Fruit fly (Drosophila melanogaster) whole organism, embryonic: Measurements from ENCODE around the gene Pink1.
A peak's percentile ranks its signal among the peaks of the same experiment; 100 is the strongest.

Source experiments
- Ada2b ChIP-seq: fragments of 200-800 bp; sonication (Bioruptor generic); IDR thresholded peaks from 2 replicates; pipeline ENCODE4 v1.3.6; 2022; ENCODE audit warnings: missing biosample characterization, missing genetic modification characterization
- CG11398 ChIP-seq: fragments of 200-800 bp; sonication (Bioruptor generic); optimal IDR thresholded peaks from 2 replicates; lab custom pipeline; 2016; ENCODE audit warnings: missing biosample characterization, missing genetic modification characterization
- CG16815 ChIP-seq: fragments of 200-800 bp; sonication (Bioruptor generic); optimal IDR thresholded peaks from 3 replicates; lab custom pipeline; 2017; ENCODE audit warnings: missing biosample characterization, mild to moderate bottlenecking, missing genetic modification characterization
- CG18599 ChIP-seq: fragments of 200-800 bp; sonication (Bioruptor generic); optimal IDR thresholded peaks from 3 replicates; lab custom pipeline; 2017; ENCODE audit warnings: missing biosample characterization, missing genetic modification characterization, mild to moderate bottlenecking, moderate library complexity, missing genetic modification reagents
- CG2120 ChIP-seq: fragments of 200-800 bp; sonication (Bioruptor generic); optimal IDR thresholded peaks from 3 replicates; lab custom pipeline; 2016; ENCODE audit warnings: missing biosample characterization, missing genetic modification characterization
- CG31224 ChIP-seq: fragments of 200-800 bp; sonication (Bioruptor generic); IDR thresholded peaks from 2 replicates; pipeline ENCODE4 v1.3.6; 2022; ENCODE audit warnings: missing biosample characterization, missing genetic modification characterization
- CG33557 ChIP-seq: fragments of 200-800 bp; sonication (Bioruptor generic); optimal IDR thresholded peaks from 2 replicates; lab custom pipeline; 2019; ENCODE audit warnings: missing biosample characterization, mild to moderate bottlenecking, missing genetic modification characterization, moderate library complexity
- CG4730 ChIP-seq: fragments of 200-800 bp; sonication (Bioruptor generic); IDR thresholded peaks from 2 replicates; pipeline ENCODE4 v1.3.6; 2022; ENCODE audit warnings: missing biosample characterization, missing genetic modification characterization
- CG4820 ChIP-seq: fragments of 200-800 bp; sonication (Bioruptor generic); optimal IDR thresholded peaks from 3 replicates; lab custom pipeline; 2016; ENCODE audit warnings: missing biosample characterization, missing genetic modification characterization
- CG6254 ChIP-seq: fragments of 200-800 bp; sonication (Bioruptor generic); optimal IDR thresholded peaks from 3 replicates; lab custom pipeline; 2017; ENCODE audit warnings: mild to moderate bottlenecking, missing biosample characterization, missing genetic modification reagents, missing genetic modification characterization
- CG6654 ChIP-seq: fragments of 200-800 bp; sonication (Bioruptor generic); optimal IDR thresholded peaks from 2 replicates; lab custom pipeline; 2017; ENCODE audit warnings: missing biosample characterization, mild to moderate bottlenecking, missing genetic modification characterization
- CG7745 ChIP-seq: fragments of 200-800 bp; sonication (Bioruptor generic); optimal IDR thresholded peaks from 2 replicates; lab custom pipeline; 2018; ENCODE audit warnings: missing biosample characterization, mild to moderate bottlenecking, missing genetic modification characterization, moderate library complexity
- CG7839 ChIP-seq: fragments of 200-800 bp; sonication (Bioruptor generic); optimal IDR thresholded peaks from 3 replicates; lab custom pipeline; 2018; ENCODE audit warnings: missing biosample characterization, mild to moderate bottlenecking, missing genetic modification characterization, moderate library complexity
- CG8924 ChIP-seq: fragments of 200-800 bp; optimal IDR thresholded peaks from 3 replicates; lab custom pipeline; 2019; ENCODE audit warnings: missing biosample characterization, mild to moderate bottlenecking, missing genetic modification characterization, moderate library complexity
- CTCF ChIP-seq: fragments of 200-800 bp; sonication (Bioruptor generic); optimal IDR thresholded peaks from 2 replicates; lab custom pipeline; 2017; ENCODE audit warnings: missing biosample characterization, mild to moderate bottlenecking, missing genetic modification characterization, moderate library complexity
- Dip3 ChIP-seq: fragments of 200-800 bp; sonication (Bioruptor generic); optimal IDR thresholded peaks from 3 replicates; lab custom pipeline; 2016; ENCODE audit warnings: missing biosample characterization, missing genetic modification characterization
- Doc3 ChIP-seq: fragments of 200-800 bp; sonication (Bioruptor generic); IDR thresholded peaks from 3 replicates; pipeline ENCODE4 v1.3.6; 2022; ENCODE audit warnings: missing biosample characterization, missing genetic modification characterization; ENCODE audit not compliant: partially characterized antibody
- Gug ChIP-seq: fragments of 200-800 bp; sonication (Bioruptor generic); IDR thresholded peaks from 4 replicates; pipeline ENCODE4 v1.3.6; 2022; ENCODE audit warnings: missing biosample characterization, missing genetic modification characterization
- NC2α ChIP-seq: fragments of 200-800 bp; sonication (Bioruptor generic); optimal IDR thresholded peaks from 2 replicates; lab custom pipeline; 2016; ENCODE audit warnings: missing biosample characterization, missing genetic modification characterization
- Optix ChIP-seq: fragments of 200-800 bp; sonication (Bioruptor generic); IDR thresholded peaks from 3 replicates; pipeline ENCODE4 v1.3.6; 2022; ENCODE audit warnings: missing biosample characterization, missing genetic modification characterization
- Six4 ChIP-seq: fragments of 200-800 bp; sonication (Bioruptor generic); optimal IDR thresholded peaks from 2 replicates; lab custom pipeline; 2016; ENCODE audit warnings: missing biosample characterization, missing genetic modification characterization
- Sox100B ChIP-seq: fragments of 200-800 bp; sonication (Bioruptor generic); optimal IDR thresholded peaks from 3 replicates; lab custom pipeline; 2018; ENCODE audit warnings: missing biosample characterization, mild to moderate bottlenecking, missing genetic modification characterization
- Stat92E ChIP-seq, 3 experiments: fragments of >200 bp in 2 of 3; fragments of 200-800 bp in 1 of 3; sonication (Bioruptor generic) in 1 of 3; optimal IDR thresholded peaks; 2 replicates each; lab custom pipeline; 2017 to 2019; ENCODE audit warnings: missing biosample characterization in 3 of 3, missing genetic modification characterization in 3 of 3, mild to moderate bottlenecking in 1 of 3, moderate library complexity in 1 of 3
- Xbp1 ChIP-seq: fragments of 200-800 bp; sonication (Bioruptor generic); optimal IDR thresholded peaks from 3 replicates; lab custom pipeline; 2016; ENCODE audit warnings: missing biosample characterization, mild to moderate bottlenecking, missing genetic modification characterization
- ab ChIP-seq: fragments of 200-800 bp; sonication (Bioruptor generic); optimal IDR thresholded peaks from 2 replicates; lab custom pipeline; 2016; ENCODE audit warnings: missing biosample characterization, missing genetic modification characterization
- az2 ChIP-seq: fragments of 200-800 bp; sonication (Bioruptor generic); optimal IDR thresholded peaks from 3 replicates; lab custom pipeline; 2016; ENCODE audit warnings: missing biosample characterization, missing genetic modification characterization
- chif ChIP-seq, 2 experiments: fragments of 200-800 bp; sonication (Bioruptor generic); optimal IDR thresholded peaks; 3 replicates each; lab custom pipeline; 2016; ENCODE audit warnings: missing biosample characterization in 2 of 2, missing genetic modification characterization in 2 of 2
- crp ChIP-seq, 2 experiments: fragments of 200-800 bp; sonication (Bioruptor generic); optimal IDR thresholded peaks; 2 replicates in 1 of 2; 3 replicates in 1 of 2; lab custom pipeline; 2017; ENCODE audit warnings: missing biosample characterization in 2 of 2, missing genetic modification characterization in 2 of 2, mild to moderate bottlenecking in 1 of 2, moderate library complexity in 1 of 2
- fd3F ChIP-seq: fragments of 200-800 bp; sonication (Bioruptor generic); optimal IDR thresholded peaks from 2 replicates; lab custom pipeline; 2018; ENCODE audit warnings: missing biosample characterization, mild to moderate bottlenecking, missing genetic modification characterization, moderate library complexity
- gsb-n ChIP-seq: fragments of 200-800 bp; sonication (Bioruptor generic); optimal IDR thresholded peaks from 3 replicates; lab custom pipeline; 2018; ENCODE audit warnings: missing biosample characterization, mild to moderate bottlenecking, missing genetic modification characterization
- her ChIP-seq: fragments of 200-800 bp; sonication (Bioruptor generic); optimal IDR thresholded peaks from 2 replicates; lab custom pipeline; 2016; ENCODE audit warnings: missing biosample characterization, missing genetic modification characterization
- kah ChIP-seq: fragments of 200-800 bp; sonication (Bioruptor generic); optimal IDR thresholded peaks from 2 replicates; lab custom pipeline; 2018; ENCODE audit warnings: missing biosample characterization, mild to moderate bottlenecking, missing genetic modification characterization
- kni ChIP-seq: fragments of 200-800 bp; sonication (Bioruptor generic); optimal IDR thresholded peaks from 3 replicates; lab custom pipeline; 2017; ENCODE audit warnings: mild to moderate bottlenecking, missing biosample characterization, missing genetic modification reagents, missing genetic modification characterization
- lola ChIP-seq, 3 experiments: fragments of >200 bp in 2 of 3; fragments of 200-800 bp in 1 of 3; sonication (Bioruptor generic) in 1 of 3; optimal IDR thresholded peaks; 2 replicates each; lab custom pipeline; 2017 to 2019; ENCODE audit warnings: missing biosample characterization in 3 of 3, missing genetic modification characterization in 3 of 3, mild to moderate bottlenecking in 1 of 3, moderate library complexity in 1 of 3
- oc ChIP-seq: fragments of 200-800 bp; sonication (Bioruptor generic); optimal IDR thresholded peaks from 2 replicates; lab custom pipeline; 2018; ENCODE audit warnings: missing biosample characterization, mild to moderate bottlenecking, missing genetic modification characterization, moderate library complexity
- onecut ChIP-seq: fragments of 200-800 bp; sonication (Bioruptor generic); IDR thresholded peaks from 2 replicates; pipeline ENCODE4 v1.3.6; 2022; ENCODE audit warnings: missing biosample characterization, missing genetic modification characterization
- phol ChIP-seq: fragments of 200-800 bp; sonication (Bioruptor generic); optimal IDR thresholded peaks from 3 replicates; lab custom pipeline; 2018; ENCODE audit warnings: missing biosample characterization, mild to moderate bottlenecking, missing genetic modification characterization, moderate library complexity
- prd ChIP-seq, 3 experiments: fragments of >200 bp in 2 of 3; fragments of 200-800 bp in 1 of 3; sonication (Bioruptor generic) in 1 of 3; optimal IDR thresholded peaks in 2 of 3; IDR thresholded peaks in 1 of 3; 2 replicates in 2 of 3; 3 replicates in 1 of 3; pipeline versions ENCODE4 v1.3.6 to Lab custom; 2017 to 2022; ENCODE audit warnings: missing biosample characterization in 1 of 3, missing genetic modification characterization in 1 of 3
- salm ChIP-seq: fragments of 200-800 bp; sonication (Bioruptor generic); optimal IDR thresholded peaks from 2 replicates; lab custom pipeline; 2018; ENCODE audit warnings: missing biosample characterization, mild to moderate bottlenecking, missing genetic modification characterization
- sens-2 ChIP-seq: fragments of 200-800 bp; sonication (Bioruptor generic); IDR thresholded peaks from 2 replicates; pipeline ENCODE4 v1.3.6; 2022; ENCODE audit warnings: missing biosample characterization, missing genetic modification characterization
- slbo ChIP-seq: fragments of 200-800 bp; sonication (Bioruptor generic); IDR thresholded peaks from 2 replicates; pipeline ENCODE4 v1.3.6; 2022; ENCODE audit warnings: missing biosample characterization, missing genetic modification characterization
- slp2 ChIP-seq: fragments of 200-800 bp; sonication (Bioruptor generic); optimal IDR thresholded peaks from 2 replicates; lab custom pipeline; 2016; ENCODE audit warnings: missing biosample characterization, missing genetic modification characterization
- sqz ChIP-seq: fragments of 200-800 bp; sonication (Bioruptor generic); optimal IDR thresholded peaks from 3 replicates; lab custom pipeline; 2018; ENCODE audit warnings: missing biosample characterization, mild to moderate bottlenecking, missing genetic modification characterization
- tna ChIP-seq: fragments of 200-800 bp; sonication (Bioruptor generic); IDR thresholded peaks from 2 replicates; pipeline ENCODE4 v1.3.6; 2022; ENCODE audit warnings: missing biosample characterization, missing genetic modification characterization; ENCODE audit not compliant: partially characterized antibody
- trem ChIP-seq: fragments of 200-800 bp; optimal IDR thresholded peaks from 3 replicates; lab custom pipeline; 2019; ENCODE audit warnings: missing biosample characterization, mild to moderate bottlenecking, missing genetic modification characterization, moderate library complexity
- ttk ChIP-seq: fragments of 200-800 bp; sonication (Bioruptor generic); IDR thresholded peaks from 2 replicates; pipeline ENCODE4 v2.1.2; 2022; ENCODE audit warnings: missing biosample characterization, missing genetic modification characterization
- unpg ChIP-seq: fragments of 200-800 bp; sonication (Bioruptor generic); optimal IDR thresholded peaks from 3 replicates; lab custom pipeline; 2018; ENCODE audit warnings: missing biosample characterization, mild to moderate bottlenecking, missing genetic modification characterization, moderate library complexity
- vnd ChIP-seq: fragments of 200-800 bp; sonication (Bioruptor generic); IDR thresholded peaks from 3 replicates; pipeline ENCODE4 v1.3.6; 2022; ENCODE audit warnings: missing biosample characterization, missing genetic modification characterization; ENCODE audit not compliant: partially characterized antibody
- wor ChIP-seq: fragments of 200-800 bp; sonication (Bioruptor generic); IDR thresholded peaks from 2 replicates; pipeline ENCODE4 v1.3.6; 2022; ENCODE audit warnings: missing biosample characterization, missing genetic modification characterization
- zen2 ChIP-seq: fragments of 200-800 bp; sonication (Bioruptor generic); IDR thresholded peaks from 3 replicates; pipeline ENCODE4 v1.3.6; 2022; ENCODE audit warnings: missing biosample characterization, missing genetic modification characterization; ENCODE audit not compliant: partially characterized antibody

Pink1 gene

DNA sequence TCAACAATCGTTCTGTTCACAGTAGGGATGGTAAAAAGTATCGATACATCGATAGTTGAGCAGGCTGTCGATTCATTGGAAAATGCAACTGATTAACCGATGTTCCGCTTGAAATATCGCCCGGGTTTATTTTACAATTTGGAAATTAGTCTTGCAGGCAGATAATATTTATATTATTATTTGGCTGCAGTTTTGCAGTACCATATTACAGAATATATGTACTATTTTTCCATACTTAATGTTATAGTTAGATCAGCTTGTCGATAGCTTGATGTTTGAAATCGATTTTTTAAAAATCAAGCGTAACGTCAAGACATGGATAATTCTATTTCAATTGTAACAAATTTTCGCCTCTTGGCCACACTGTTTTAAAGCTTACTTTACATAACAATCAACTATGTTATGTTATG lies 11.4 kb downstream of the Pink1 start, which contains the start of gene CG14442 (continued):
- TF ChIP-seq zen2 (GFP tag; lab: Robert Waterston, UW) (peak; percentile 91), CG2120 (GFP tag; lab: Kevin White, UChicago) (peak; percentile 60), CG4730 (no peak), sqz (GFP tag; lab: Kevin White, UChicago) (no peak), vnd (GFP tag; lab: Robert Waterston, UW) (peak; percentile 95), oc (tag; lab: Kevin White, UChicago) (no peak), Gug (GFP tag; lab: Robert Waterston, UW) (peak; percentile 34; the same call in 1 of the 4 replicates), kni (GFP tag; lab: Kevin White, UChicago) (no peak), CG8924 (tag; lab: Kevin White, UChicago) (peak; percentile 29), kah (GFP tag; lab: Kevin White, UChicago) (no peak), prd (optimal IDR thresholded peaks at IDR 0.05; lab: Kevin White, UChicago) (no peak), prd (GFP tag; IDR thresholded peaks at IDR 0.05; lab: Robert Waterston, UW) (peak; percentile 47; the same call in 1 of the 3 replicates), unpg (GFP tag; lab: Kevin White, UChicago) (peak; percentile 23), CG6254 (GFP tag; lab: Kevin White, UChicago) (no peak), CG31224 (GFP tag; lab: Robert Waterston, UW) (peak; percentile 11; the same call in 1 of the 2 replicates), CG33557 (no peak), tna (GFP tag; lab: Robert Waterston, UW) (peak; percentile 84), NC2α (GFP tag; lab: Kevin White, UChicago) (no peak), trem (tag; lab: Kevin White, UChicago) (peak; percentile 48), salm (tag; lab: Kevin White, UChicago) (peak; percentile 21), crp (GFP tag; optimal IDR thresholded peaks at IDR 0.05; lab: Kevin White, UChicago) (peak in 1 of 2 experiments; percentile 21), CG7839 (tag; lab: Kevin White, UChicago) (no peak), Xbp1 (GFP tag; lab: Kevin White, UChicago) (peak; percentile 31), CG6654 (GFP tag; lab: Kevin White, UChicago) (no peak), ab (GFP tag; lab: Kevin White, UChicago) (no peak), phol (tag; lab: Kevin White, UChicago) (peak; percentile 59), wor (GFP tag; lab: Robert Waterston, UW) (no peak), Sox100B (GFP tag; lab: Kevin White, UChicago) (no peak), slbo (peak; percentile 59), CTCF (GFP tag; lab: Kevin White, UChicago) (peak; percentile 2), onecut (GFP tag; lab: Robert Waterston, UW) (no peak), Optix (GFP tag; lab: Robert Waterston, UW) (no peak), gsb-n (tag; lab: Kevin White, UChicago) (peak; percentile 68), lola (GFP tag; optimal IDR thresholded peaks at IDR 0.05; lab: Kevin White, UChicago) (peak in 1 of 3 experiments; percentile 15), az2 (no peak), CG7745 (tag; lab: Kevin White, UChicago) (no peak), Doc3 (GFP tag; lab: Robert Waterston, UW) (peak; percentile 93), Dip3 (GFP tag; lab: Kevin White, UChicago) (no peak), slp2 (GFP tag; lab: Kevin White, UChicago) (peak; percentile 1), CG11398 (GFP tag; lab: Kevin White, UChicago) (no peak), chif (GFP tag; optimal IDR thresholded peaks at IDR 0.05; lab: Kevin White, UChicago) (no peak), CG4820 (GFP tag; lab: Kevin White, UChicago) (no peak), her (GFP tag; lab: Kevin White, UChicago) (no peak), Six4 (GFP tag; lab: Kevin White, UChicago) (no peak), Stat92E (GFP tag; optimal IDR thresholded peaks at IDR 0.05; lab: Kevin White, UChicago) (no peak), fd3F (no peak), CG16815 (GFP tag; lab: Kevin White, UChicago) (no peak), Ada2b (GFP tag; lab: Robert Waterston, UW) (no peak), CG18599 (GFP tag; lab: Kevin White, UChicago) (peak; percentile 31), ttk (no peak), sens-2 (GFP tag; lab: Robert Waterston, UW) (no peak)
